Fruit fly (Drosophila melanogaster) whole organism, embryonic: ENCODE measurements around the gene CG32806.
A peak's percentile ranks its signal among the peaks of the same experiment; 100 is the strongest.

Experiments
- CG10209 ChIP-seq: fragments of 200-800 bp; sonication (Bioruptor generic); optimal IDR thresholded peaks from 3 replicates; lab custom pipeline; 2017; ENCODE audit warnings: missing biosample characterization, mild to moderate bottlenecking, missing genetic modification characterization, missing genetic modification reagents
- CG11247 ChIP-seq: fragments of 200-800 bp; sonication (Bioruptor generic); IDR thresholded peaks from 2 replicates; pipeline ENCODE4 v1.3.6; 2022; ENCODE audit warnings: missing biosample characterization, missing genetic modification characterization
- CG11504 ChIP-seq: fragments of 200-800 bp; sonication (Bioruptor generic); optimal IDR thresholded peaks from 3 replicates; lab custom pipeline; 2019; ENCODE audit warnings: missing biosample characterization, mild to moderate bottlenecking, missing genetic modification characterization, moderate library complexity
- CG11695 ChIP-seq: fragments of 200-800 bp; sonication (Bioruptor generic); IDR thresholded peaks from 3 replicates; pipeline ENCODE4 v1.3.6; 2022; ENCODE audit warnings: missing biosample characterization, missing genetic modification characterization
- CG1233 ChIP-seq: fragments of 200-800 bp; sonication (Bioruptor generic); optimal IDR thresholded peaks from 4 replicates; lab custom pipeline; 2018; ENCODE audit warnings: missing biosample characterization, mild to moderate bottlenecking, missing genetic modification characterization
- CG12942 ChIP-seq: fragments of 200-800 bp; sonication (Bioruptor generic); optimal IDR thresholded peaks from 3 replicates; lab custom pipeline; 2016; ENCODE audit warnings: missing biosample characterization, missing genetic modification characterization
- CG13624 ChIP-seq: fragments of 200-800 bp; sonication (Bioruptor generic); optimal IDR thresholded peaks from 2 replicates; lab custom pipeline; 2016; ENCODE audit warnings: missing biosample characterization, missing genetic modification characterization
- CG15269 ChIP-seq: fragments of 200-800 bp; sonication (Bioruptor generic); optimal IDR thresholded peaks from 2 replicates; lab custom pipeline; 2018; ENCODE audit warnings: missing biosample characterization, mild to moderate bottlenecking, missing genetic modification characterization, moderate library complexity
- CG1647 ChIP-seq: fragments of 200-800 bp; sonication (Bioruptor generic); optimal IDR thresholded peaks from 3 replicates; lab custom pipeline; 2016; ENCODE audit warnings: missing biosample characterization, missing genetic modification characterization
- CG16779 ChIP-seq: fragments of 200-800 bp; sonication (Bioruptor generic); IDR thresholded peaks from 2 replicates; pipeline ENCODE4 v1.3.6; 2022; ENCODE audit warnings: missing biosample characterization, missing genetic modification characterization
- CG2889 ChIP-seq: fragments of 200-800 bp; sonication (Bioruptor generic); IDR thresholded peaks from 3 replicates; pipeline ENCODE4 v1.3.6; 2022; ENCODE audit warnings: missing biosample characterization, missing genetic modification characterization
- CG31224 ChIP-seq: fragments of 200-800 bp; sonication (Bioruptor generic); IDR thresholded peaks from 2 replicates; pipeline ENCODE4 v1.3.6; 2022; ENCODE audit warnings: missing biosample characterization, missing genetic modification characterization
- CG3838 ChIP-seq: fragments of 200-800 bp; sonication (Bioruptor generic); optimal IDR thresholded peaks from 3 replicates; lab custom pipeline; 2016; ENCODE audit warnings: missing biosample characterization, missing genetic modification characterization
- CG4404 ChIP-seq: fragments of 200-800 bp; sonication (Bioruptor generic); IDR thresholded peaks from 2 replicates; pipeline ENCODE4 v1.3.6; 2022; ENCODE audit warnings: missing biosample characterization, missing genetic modification characterization
- CG5953 ChIP-seq: fragments of 200-800 bp; sonication (Bioruptor generic); IDR thresholded peaks from 2 replicates; pipeline ENCODE4 v1.3.6; 2022; ENCODE audit warnings: missing biosample characterization, missing genetic modification characterization
- CG6254 ChIP-seq: fragments of 200-800 bp; sonication (Bioruptor generic); optimal IDR thresholded peaks from 3 replicates; lab custom pipeline; 2017; ENCODE audit warnings: mild to moderate bottlenecking, missing biosample characterization, missing genetic modification reagents, missing genetic modification characterization
- CG6654 ChIP-seq: fragments of 200-800 bp; sonication (Bioruptor generic); optimal IDR thresholded peaks from 2 replicates; lab custom pipeline; 2017; ENCODE audit warnings: missing biosample characterization, mild to moderate bottlenecking, missing genetic modification characterization
- CG7372 ChIP-seq: fragments of 200-800 bp; sonication (Bioruptor generic); IDR thresholded peaks from 2 replicates; pipeline ENCODE4 v1.3.6; 2022; ENCODE audit warnings: missing biosample characterization, missing genetic modification characterization
- CG7745 ChIP-seq: fragments of 200-800 bp; sonication (Bioruptor generic); optimal IDR thresholded peaks from 2 replicates; lab custom pipeline; 2018; ENCODE audit warnings: missing biosample characterization, mild to moderate bottlenecking, missing genetic modification characterization, moderate library complexity
- CG9609 ChIP-seq: fragments of 200-800 bp; sonication (Bioruptor generic); optimal IDR thresholded peaks from 3 replicates; lab custom pipeline; 2016; ENCODE audit warnings: missing biosample characterization, missing genetic modification characterization
- CkIIα-i1 ChIP-seq: fragments of 200-800 bp; sonication (Bioruptor generic); IDR thresholded peaks from 2 replicates; pipeline ENCODE4 v1.3.6; 2022; ENCODE audit warnings: missing biosample characterization, missing genetic modification characterization
- Deaf1 ChIP-seq: fragments of 200-800 bp; optimal IDR thresholded peaks from 3 replicates; lab custom pipeline; 2019; ENCODE audit warnings: missing biosample characterization, mild to moderate bottlenecking, missing genetic modification characterization, moderate library complexity
- Dll ChIP-seq: fragments of 200-800 bp; sonication (Bioruptor generic); IDR thresholded peaks from 4 replicates; pipeline ENCODE4 v1.3.6; 2022; ENCODE audit warnings: missing biosample characterization, missing genetic modification characterization; ENCODE audit not compliant: partially characterized antibody
- Doc3 ChIP-seq: fragments of 200-800 bp; sonication (Bioruptor generic); IDR thresholded peaks from 3 replicates; pipeline ENCODE4 v1.3.6; 2022; ENCODE audit warnings: missing biosample characterization, missing genetic modification characterization; ENCODE audit not compliant: partially characterized antibody
- E2f2 ChIP-seq: fragments of 200-800 bp; sonication (Bioruptor generic); IDR thresholded peaks from 2 replicates; pipeline ENCODE4 v1.3.6; 2022; ENCODE audit warnings: missing biosample characterization, missing genetic modification characterization
- Elba2 ChIP-seq: fragments of 200-800 bp; sonication (Bioruptor generic); optimal IDR thresholded peaks from 3 replicates; lab custom pipeline; 2016; ENCODE audit warnings: missing biosample characterization, missing genetic modification characterization
- HLH54F ChIP-seq: fragments of 200-800 bp; sonication (Bioruptor generic); optimal IDR thresholded peaks from 3 replicates; lab custom pipeline; 2016; ENCODE audit warnings: missing biosample characterization, missing genetic modification characterization
- Hand ChIP-seq: fragments of 200-800 bp; sonication (Bioruptor generic); optimal IDR thresholded peaks from 2 replicates; lab custom pipeline; 2017; ENCODE audit warnings: mild to moderate bottlenecking, missing biosample characterization, missing genetic modification reagents, missing genetic modification characterization
- HmgZ ChIP-seq: fragments of 200-800 bp; sonication (Bioruptor generic); optimal IDR thresholded peaks from 2 replicates; lab custom pipeline; 2018; ENCODE audit warnings: missing biosample characterization, mild to moderate bottlenecking, missing genetic modification characterization
- Med ChIP-seq: fragments of 200-800 bp; sonication (Bioruptor generic); peaks from one replicate; lab custom pipeline; 2016; ENCODE audit warnings: missing biosample characterization, missing genetic modification characterization, mild to moderate bottlenecking, inconsistent platforms, moderate library complexity
- Nf-YB ChIP-seq: fragments of 200-800 bp; sonication (Bioruptor generic); optimal IDR thresholded peaks from 3 replicates; lab custom pipeline; 2019; ENCODE audit warnings: missing biosample characterization, mild to moderate bottlenecking, missing genetic modification characterization, moderate library complexity
- Optix ChIP-seq: fragments of 200-800 bp; sonication (Bioruptor generic); IDR thresholded peaks from 3 replicates; pipeline ENCODE4 v1.3.6; 2022; ENCODE audit warnings: missing biosample characterization, missing genetic modification characterization
- Rx ChIP-seq: fragments of 200-800 bp; sonication (Bioruptor generic); IDR thresholded peaks from 2 replicates; pipeline ENCODE4 v1.3.6; 2022; ENCODE audit warnings: missing biosample characterization, missing genetic modification characterization
- TFAM ChIP-seq: fragments of 200-800 bp; sonication (Bioruptor generic); optimal IDR thresholded peaks from 2 replicates; lab custom pipeline; 2017; ENCODE audit warnings: missing biosample characterization, missing genetic modification characterization, inconsistent platforms
- Xbp1 ChIP-seq: fragments of 200-800 bp; sonication (Bioruptor generic); optimal IDR thresholded peaks from 3 replicates; lab custom pipeline; 2016; ENCODE audit warnings: missing biosample characterization, mild to moderate bottlenecking, missing genetic modification characterization
- bsh ChIP-seq, 2 experiments: fragments of 200-800 bp; sonication (Bioruptor generic); optimal IDR thresholded peaks; 2 replicates each; lab custom pipeline; 2017 to 2018; ENCODE audit warnings: mild to moderate bottlenecking in 2 of 2, missing biosample characterization in 2 of 2, missing genetic modification characterization in 2 of 2, moderate library complexity in 1 of 2
- cas ChIP-seq: fragments of 200-800 bp; sonication (Bioruptor generic); IDR thresholded peaks from 2 replicates; pipeline ENCODE4 v1.3.6; 2022; ENCODE audit warnings: missing biosample characterization, missing genetic modification characterization
- crp ChIP-seq, 2 experiments: fragments of 200-800 bp; sonication (Bioruptor generic); optimal IDR thresholded peaks; 2 replicates in 1 of 2; 3 replicates in 1 of 2; lab custom pipeline; 2017; ENCODE audit warnings: missing biosample characterization in 2 of 2, missing genetic modification characterization in 2 of 2, mild to moderate bottlenecking in 1 of 2, moderate library complexity in 1 of 2
- dpn ChIP-seq, 2 experiments: fragments of 200-800 bp; sonication (Bioruptor generic); optimal IDR thresholded peaks; 3 replicates each; lab custom pipeline; 2016; ENCODE audit warnings: missing biosample characterization in 2 of 2, missing genetic modification characterization in 2 of 2
- exex ChIP-seq: fragments of 200-800 bp; sonication (Bioruptor generic); optimal IDR thresholded peaks from 4 replicates; lab custom pipeline; 2018; ENCODE audit warnings: missing biosample characterization, mild to moderate bottlenecking, missing genetic modification characterization, moderate library complexity
- insv ChIP-seq, 2 experiments: fragments of 200-800 bp; sonication (Bioruptor generic); optimal IDR thresholded peaks; 3 replicates each; lab custom pipeline; 2016 to 2018; ENCODE audit warnings: missing biosample characterization in 2 of 2, missing genetic modification characterization in 2 of 2
- lmd ChIP-seq: fragments of 200-800 bp; sonication (Bioruptor generic); IDR thresholded peaks from 2 replicates; pipeline ENCODE4 v1.3.6; 2022; ENCODE audit warnings: missing biosample characterization, missing genetic modification characterization
- rib ChIP-seq: fragments of 200-800 bp; sonication (Bioruptor generic); IDR thresholded peaks from 2 replicates; pipeline ENCODE4 v1.3.6; 2022; ENCODE audit warnings: missing biosample characterization, missing genetic modification characterization
- ro ChIP-seq: fragments of 200-800 bp; sonication (Bioruptor generic); IDR thresholded peaks from 2 replicates; pipeline ENCODE4 v1.3.6; 2022; ENCODE audit warnings: missing biosample characterization, missing genetic modification characterization
- sens-2 ChIP-seq: fragments of 200-800 bp; sonication (Bioruptor generic); IDR thresholded peaks from 2 replicates; pipeline ENCODE4 v1.3.6; 2022; ENCODE audit warnings: missing biosample characterization, missing genetic modification characterization
- sima ChIP-seq: fragments of 200-800 bp; sonication (Bioruptor generic); optimal IDR thresholded peaks from 2 replicates; lab custom pipeline; 2016; ENCODE audit warnings: missing biosample characterization, missing genetic modification characterization
- sna ChIP-seq: fragments of 200-800 bp; sonication (Bioruptor generic); IDR thresholded peaks from 2 replicates; pipeline ENCODE4 v1.3.6; 2022; ENCODE audit warnings: missing biosample characterization, missing genetic modification characterization; ENCODE audit not compliant: partially characterized antibody
- tna ChIP-seq: fragments of 200-800 bp; sonication (Bioruptor generic); IDR thresholded peaks from 2 replicates; pipeline ENCODE4 v1.3.6; 2022; ENCODE audit warnings: missing biosample characterization, missing genetic modification characterization; ENCODE audit not compliant: partially characterized antibody
- usp ChIP-seq: fragments of >200 bp; optimal IDR thresholded peaks from 2 replicates; lab custom pipeline; 2017; ENCODE audit warnings: missing biosample characterization, missing genetic modification characterization
- vvl ChIP-seq: fragments of 200-800 bp; sonication (Bioruptor generic); IDR thresholded peaks from 2 replicates; pipeline ENCODE4 v1.3.6; 2022; ENCODE audit warnings: missing biosample characterization, missing genetic modification characterization

Gene CG32806

dm6 chrX:1773532-1774346, 15.6 kb upstream of the CG32806 start, which contains the start of the genes prage and Adar (continued):
- TF ChIP-seq CG11247 (GFP tag; lab: Robert Waterston, UW) (no peak), HLH54F (no peak), Elba2 (no peak), Xbp1 (no peak), Optix (GFP tag; lab: Robert Waterston, UW) (no peak), cas (no peak), CG3838 (GFP tag; lab: Kevin White, UChicago) (no peak), Doc3 (peak; percentile 64; the same call in 2 of the 3 replicates), insv (GFP tag; optimal IDR thresholded peaks at IDR 0.05; lab: Kevin White, UChicago) (no peak), CG4404 (GFP tag; lab: Robert Waterston, UW) (no peak), sna (peak; percentile 49), TFAM (GFP tag; lab: Kevin White, UChicago) (no peak), bsh (GFP tag; optimal IDR thresholded peaks at IDR 0.05; lab: Kevin White, UChicago) (no peak), ro (GFP tag; lab: Robert Waterston, UW) (no peak), sens-2 (GFP tag; lab: Robert Waterston, UW) (peak; percentile 59; the same call in 1 of the 2 replicates), CG11504 (tag; lab: Kevin White, UChicago) (no peak), dpn (GFP tag; optimal IDR thresholded peaks at IDR 0.05; lab: Kevin White, UChicago) (no peak), CG1647 (GFP tag; lab: Kevin White, UChicago) (no peak), CG5953 (GFP tag; lab: Robert Waterston, UW) (no peak), CG11695 (GFP tag; lab: Robert Waterston, UW) (no peak), CG9609 (no peak), CG2889 (GFP tag; lab: Robert Waterston, UW) (no peak), CG10209 (GFP tag; lab: Kevin White, UChicago) (no peak), CG7745 (no peak), crp (GFP tag; optimal IDR thresholded peaks at IDR 0.05; lab: Kevin White, UChicago) (no peak), E2f2 (0 out of 2 replicates have a peak, but pooled peaks have one; percentile 21), exex (tag; lab: Kevin White, UChicago) (no peak), Dll (GFP tag; lab: Robert Waterston, UW) (peak; percentile 74), CG16779 (GFP tag; lab: Robert Waterston, UW) (no peak), CG13624 (GFP tag; lab: Kevin White, UChicago) (no peak), Hand (GFP tag; lab: Kevin White, UChicago) (no peak), lmd (GFP tag; lab: Robert Waterston, UW) (no peak), CG12942 (no peak), CG6254 (GFP tag; lab: Kevin White, UChicago) (no peak), CG7372 (GFP tag; lab: Robert Waterston, UW) (no peak), HmgZ (no peak), CG15269 (tag; lab: Kevin White, UChicago) (no peak), vvl (GFP tag; lab: Robert Waterston, UW) (no peak), CkIIα-i1 (GFP tag; lab: Robert Waterston, UW) (no peak), rib (GFP tag; lab: Robert Waterston, UW) (no peak), CG6654 (GFP tag; lab: Kevin White, UChicago) (no peak), sima (no peak), usp (GFP tag; lab: Kevin White, UChicago) (no peak), Med (GFP tag; lab: Kevin White, UChicago) (peak; percentile 73), Rx (GFP tag; lab: Robert Waterston, UW) (no peak), CG1233 (GFP tag; lab: Kevin White, UChicago) (no peak), Nf-YB (GFP tag; lab: Kevin White, UChicago) (no peak), tna (GFP tag; lab: Robert Waterston, UW) (peak; percentile 51), Deaf1 (tag; lab: Kevin White, UChicago) (peak; percentile 88), CG31224 (GFP tag; lab: Robert Waterston, UW) (no peak)
